Fruit fly (Drosophila melanogaster): ENCODE data around the gene CG10237.
A peak's percentile ranks its signal among the peaks of the same experiment; 100 is the strongest.

Gene CG10237

dm6 chr2L:19423467-19424122 lies 18.9 kb downstream of the CG10237 start, which contains the start of the genes Alp12 and CG13085 (continued):
- TF ChIP-seq CG17328 (GFP tag; IDR thresholded peaks at IDR 0.05) (peak; percentile 93), CG32532 (GFP tag; IDR thresholded peaks at IDR 0.05) (peak; percentile 96), CG13775 (GFP tag; optimal IDR thresholded peaks at IDR 0.05) (peak; percentile 98), Meics (GFP tag; optimal IDR thresholded peaks at IDR 0.05) (peak; percentile 99), kay (GFP tag; optimal IDR thresholded peaks at IDR 0.05) (peak; percentile 95), CG6813 (GFP tag; optimal IDR thresholded peaks at IDR 0.05) (peak; percentile 97), CG11695 (GFP tag; IDR thresholded peaks at IDR 0.05) (peak; percentile 98), C15 (GFP tag; IDR thresholded peaks at IDR 0.05) (peak; percentile 71; the same call in 2 of the 3 replicates), CG15696 (tag; optimal IDR thresholded peaks at IDR 0.05) (peak; percentile 86), slp2 (GFP tag; optimal IDR thresholded peaks at IDR 0.05) (peak; percentile 92), HLH3B (GFP tag; IDR thresholded peaks at IDR 0.05) (peak; percentile 93), ase (GFP tag; IDR thresholded peaks at IDR 0.05) (peak; percentile 89), CG13123 (GFP tag; optimal IDR thresholded peaks at IDR 0.05) (peak; percentile 90), Opbp (GFP tag; IDR thresholded peaks at IDR 0.05; ENCODE audit: partially characterized antibody) (no peak; the same call in 2 of the 3 replicates), Pdp1 (GFP tag; optimal IDR thresholded peaks at IDR 0.05) (peak; percentile 93 to 95), CG4424 (GFP tag; optimal IDR thresholded peaks at IDR 0.05) (peak; percentile 98), CG13894 (tag; optimal IDR thresholded peaks at IDR 0.05) (peak; percentile 97), jing (GFP tag; optimal IDR thresholded peaks at IDR 0.05) (peak; percentile 94), Usf (GFP tag; optimal IDR thresholded peaks at IDR 0.05) (peak; percentile 95), CG6254 (GFP tag; optimal IDR thresholded peaks at IDR 0.05) (peak; percentile 96), zf30C (GFP tag; optimal IDR thresholded peaks at IDR 0.05) (peak; percentile 95), lilli (GFP tag; optimal IDR thresholded peaks at IDR 0.05) (peak; percentile 97), CG14050 (GFP tag; IDR thresholded peaks at IDR 0.05) (peak; percentile 95), Tbp (GFP tag; optimal IDR thresholded peaks at IDR 0.05) (no peak), CHES-1-like (GFP tag; optimal IDR thresholded peaks at IDR 0.05) (peak; percentile 92), trem (tag; optimal IDR thresholded peaks at IDR 0.05) (peak; percentile 95), CoRest (tag; optimal IDR thresholded peaks at IDR 0.05) (peak; percentile 99), eve (GFP tag; optimal IDR thresholded peaks at IDR 0.05) (no peak), bigmax (GFP tag; optimal IDR thresholded peaks at IDR 0.05) (no peak), lmd (GFP tag; IDR thresholded peaks at IDR 0.05) (peak; percentile 98), CG15479 (GFP tag; optimal IDR thresholded peaks at IDR 0.05) (no peak), pum (GFP tag; optimal IDR thresholded peaks at IDR 0.05) (peak; percentile 94), CG8944 (GFP tag; optimal IDR thresholded peaks at IDR 0.05) (peak; percentile 87), CkIIα-i1 (GFP tag; IDR thresholded peaks at IDR 0.05) (peak; percentile 68), gfzf (GFP tag; optimal IDR thresholded peaks at IDR 0.05) (peak; percentile 0), CG7556 (GFP tag; optimal IDR thresholded peaks at IDR 0.05) (peak; percentile 100), CG2712 (tag; optimal IDR thresholded peaks at IDR 0.05) (peak; percentile 99), ken (GFP tag; IDR thresholded peaks at IDR 0.05) (peak; percentile 92; the same call in 2 of the 3 replicates), disco-r (GFP tag; optimal IDR thresholded peaks at IDR 0.05) (peak; percentile 92), cad (GFP tag; optimal IDR thresholded peaks at IDR 0.05) (no peak), Hr78 (GFP tag; optimal IDR thresholded peaks at IDR 0.05) (peak in 1 of 2 experiments; percentile 94), oc (tag; optimal IDR thresholded peaks at IDR 0.05) (peak; percentile 95), tup (GFP tag; optimal IDR thresholded peaks at IDR 0.05) (peak; percentile 83), CG30403 (GFP tag; optimal IDR thresholded peaks at IDR 0.05) (peak; percentile 99), CG30020 (tag; optimal IDR thresholded peaks at IDR 0.05) (peak; percentile 88), gem (tag; optimal IDR thresholded peaks at IDR 0.05) (peak; percentile 99), knrl (GFP tag; IDR thresholded peaks at IDR 0.05; ENCODE audit: partially characterized antibody) (no peak), dmrt99B (tag; optimal IDR thresholded peaks at IDR 0.05) (peak; percentile 99), otp (GFP tag; IDR thresholded peaks at IDR 0.05) (peak; percentile 90)
